Worm (Caenorhabditis elegans) whole organism, L3 larva: Measurements from ENCODE around the gene str-221.

Experiments used
- R02D3.7 ChIP-seq: fragments of 150-350 bp; optimal IDR thresholded peaks from 2 replicates; lab custom pipeline; 2014; ENCODE audit warnings: missing biosample characterization, missing genetic modification characterization
- ceh-82 ChIP-seq: fragments of 150-350 bp; optimal IDR thresholded peaks from 2 replicates; lab custom pipeline; 2014; ENCODE audit warnings: missing biosample characterization, missing genetic modification characterization
- egl-27 ChIP-seq: sonication (generic microtip); optimal IDR thresholded peaks from 4 replicates; lab custom pipeline; 2017; ENCODE audit warnings: missing biosample characterization, missing genetic modification reagents, missing genetic modification characterization
- fkh-10 ChIP-seq: sonication (generic microtip); optimal IDR thresholded peaks from 2 replicates; lab custom pipeline; 2017; ENCODE audit warnings: missing biosample characterization, missing genetic modification reagents, missing genetic modification characterization
- lin-39 ChIP-seq: fragments of 150-350 bp; optimal IDR thresholded peaks from 2 replicates; lab custom pipeline; 2018; ENCODE audit warnings: missing biosample characterization, missing genetic modification reagents, missing genetic modification characterization
- nhr-11 ChIP-seq: fragments of 150-350 bp; optimal IDR thresholded peaks from 2 replicates; lab custom pipeline; 2014; ENCODE audit warnings: missing biosample characterization, missing genetic modification characterization
- nhr-25 ChIP-seq: sonication (generic microtip); optimal IDR thresholded peaks from 2 replicates; lab custom pipeline; 2017; ENCODE audit warnings: missing biosample characterization, missing genetic modification characterization
- nhr-76 ChIP-seq: fragments of 150-350 bp; sonication (generic microtip); optimal IDR thresholded peaks from 5 replicates; lab custom pipeline; 2014; ENCODE audit warnings: missing biosample characterization, missing genetic modification characterization
- unc-62 ChIP-seq: fragments of 150-350 bp; sonication (generic microtip); optimal IDR thresholded peaks from 4 replicates; lab custom pipeline; 2014; ENCODE audit warnings: missing biosample characterization, missing genetic modification reagents, missing genetic modification characterization
- ztf-11 ChIP-seq: fragments of 150-350 bp; optimal IDR thresholded peaks from 2 replicates; lab custom pipeline; 2014; ENCODE audit warnings: missing biosample characterization, missing genetic modification characterization

- TF ChIP-seq nhr-25 (tag; lab: Kevin White, UChicago) (no peak), nhr-76 (tag; lab: Kevin White, UChicago) (no peak), ztf-11 (tag; lab: Kevin White, UChicago) (no peak), egl-27 (no peak), unc-62 (GFP tag; lab: Kevin White, UChicago) (no peak), nhr-11 (tag; lab: Kevin White, UChicago) (no peak), lin-39 (tag; lab: Kevin White, UChicago) (no peak), R02D3.7 (tag; lab: Kevin White, UChicago) (no peak), ceh-82 (tag; lab: Kevin White, UChicago) (no peak), fkh-10 (GFP tag; lab: Kevin White, UChicago) (no peak)
These were observed 3.8 kb downstream of the str-221 start, which contains the start of gene alh-2 for ce11 chrV:1643886-1644285.
